Fruit fly (Drosophila melanogaster): Measurements from ENCODE around the gene CG44014.
A peak's percentile ranks its signal among the peaks of the same experiment; 100 is the strongest.

Gene CG44014

dm6 chr3R:15512249-15512648 lies 3.6 kb upstream of the CG44014 start:
- TF ChIP-seq Side (GFP tag; optimal IDR thresholded peaks at IDR 0.05) (no peak), Gug (GFP tag; IDR thresholded peaks at IDR 0.05) (no peak), CrebB (tag; optimal IDR thresholded peaks at IDR 0.05) (no peak), kni (GFP tag; optimal IDR thresholded peaks at IDR 0.05) (peak; percentile 24), CG3163 (GFP tag; optimal IDR thresholded peaks at IDR 0.05) (no peak), CG6689 (GFP tag; IDR thresholded peaks at IDR 0.05) (no peak), CG11696 (GFP tag; IDR thresholded peaks at IDR 0.05) (no peak), chinmo (GFP tag; IDR thresholded peaks at IDR 0.05; ENCODE audit: partially characterized antibody) (0 out of 4 replicates have a peak, but pooled peaks have one; percentile 24), CG11247 (GFP tag; IDR thresholded peaks at IDR 0.05) (no peak), nerfin-1 (tag; optimal IDR thresholded peaks at IDR 0.05) (peak; percentile 44), CG16813 (GFP tag; IDR thresholded peaks at IDR 0.05; ENCODE audit: partially characterized antibody) (no peak), CG6791 (GFP tag; IDR thresholded peaks at IDR 0.05; ENCODE audit: partially characterized antibody) (no peak), grau (tag; optimal IDR thresholded peaks at IDR 0.05) (no peak), CG13287 (GFP tag; IDR thresholded peaks at IDR 0.05; ENCODE audit: partially characterized antibody) (no peak), ase (GFP tag; IDR thresholded peaks at IDR 0.05) (no peak), Pdp1 (GFP tag; optimal IDR thresholded peaks at IDR 0.05) (no peak), pros (GFP tag; optimal IDR thresholded peaks at IDR 0.05) (peak; percentile 92), NC2α (GFP tag; optimal IDR thresholded peaks at IDR 0.05) (no peak), CG3838 (GFP tag; optimal IDR thresholded peaks at IDR 0.05) (no peak), Doc2 (GFP tag; IDR thresholded peaks at IDR 0.05) (no peak), scrt (GFP tag; optimal IDR thresholded peaks at IDR 0.05) (peak; percentile 54), abd-A (tag; optimal IDR thresholded peaks at IDR 0.05) (peak; percentile 57), schlank (tag; optimal IDR thresholded peaks at IDR 0.05) (no peak), Hr51 (GFP tag; optimal IDR thresholded peaks at IDR 0.05) (peak in 1 of 2 experiments; percentile 33), CG31388 (GFP tag; optimal IDR thresholded peaks at IDR 0.05) (no peak), PHDP (tag; optimal IDR thresholded peaks at IDR 0.05) (no peak), sim (GFP tag; IDR thresholded peaks at IDR 0.05) (no peak), pan (optimal IDR thresholded peaks at IDR 0.05) (no peak), pan (GFP tag; optimal IDR thresholded peaks at IDR 0.05 in 1 of 2, IDR thresholded peaks at IDR 0.05 in 1 of 2) (no peak)

DNA sequence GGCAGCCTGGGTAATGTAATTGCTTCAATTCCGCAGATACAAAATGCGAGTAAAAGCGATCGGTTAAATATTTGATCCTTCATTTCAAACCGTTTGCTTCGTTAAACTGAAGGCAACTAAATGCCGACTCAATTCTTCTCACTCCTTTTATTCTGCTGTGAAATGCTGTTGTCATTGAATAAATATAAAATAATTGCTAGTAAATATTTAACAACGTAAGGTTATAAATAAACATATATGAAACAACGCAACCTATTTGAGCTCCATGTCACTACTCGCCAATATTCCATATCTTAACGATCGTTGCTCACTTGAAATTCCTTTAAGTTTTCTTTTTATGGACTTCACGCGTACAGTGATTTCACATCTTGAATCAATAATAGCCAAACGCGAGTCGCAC lies 1.1 kb upstream of the CG44014 start, which contains the start of gene CG44013:
Gene CG44013 (minus strand): TSS at position 101 of the 400 bp plus-strand sequence.
- no peak for TF ChIP-seq CG9817 (tag; optimal IDR thresholded peaks at IDR 0.05)

- TF ChIP-seq exex (tag; optimal IDR thresholded peaks at IDR 0.05) (peak; percentile 44), CG12236 (GFP tag; optimal IDR thresholded peaks at IDR 0.05) (no peak)
These were observed 926 bp downstream of the CG44014 start for dm6 chr3R:15507760-15508159.

DNA sequence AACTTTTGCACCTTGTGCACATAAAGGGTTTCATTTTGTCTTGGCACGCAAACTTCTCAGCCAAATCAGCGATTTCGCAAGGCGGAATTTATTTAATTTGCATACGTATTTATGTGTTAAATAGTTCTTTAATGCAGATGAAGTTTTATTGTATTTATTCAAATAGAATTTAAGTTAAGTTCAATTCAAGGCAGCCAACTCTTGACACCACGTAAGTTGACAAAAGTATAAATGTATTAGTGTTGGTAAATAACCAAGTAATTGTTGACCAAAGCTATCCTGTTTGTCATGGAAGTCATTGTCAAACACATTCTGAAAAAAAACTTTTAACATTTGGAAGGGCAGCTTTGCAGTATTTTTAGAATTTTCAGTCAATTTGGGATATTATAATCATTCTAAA lies 14.4 kb downstream of the CG44014 start, which contains the start of gene maca:
Gene maca (plus strand): TSS at position 301 of the 400 bp plus-strand sequence.
- no peak for TF ChIP-seq inv (GFP tag; IDR thresholded peaks at IDR 0.05; ENCODE audit: partially characterized antibody)
- no peak for TF ChIP-seq CG1529 (GFP tag; optimal IDR thresholded peaks at IDR 0.05)
- no peak for TF ChIP-seq z (GFP tag; IDR thresholded peaks at IDR 0.05)
- no peak for TF ChIP-seq CG12659 (GFP tag; optimal IDR thresholded peaks at IDR 0.05)
- no peak for TF ChIP-seq PHDP (tag; optimal IDR thresholded peaks at IDR 0.05)
- no peak for TF ChIP-seq wor (GFP tag; IDR thresholded peaks at IDR 0.05)
- TF ChIP-seq btn (GFP tag; optimal IDR thresholded peaks at IDR 0.05), result no peak
- no peak for TF ChIP-seq CG12155 (GFP tag; optimal IDR thresholded peaks at IDR 0.05)
- no peak for TF ChIP-seq CG15479 (GFP tag; optimal IDR thresholded peaks at IDR 0.05)
- TF ChIP-seq slp2 (GFP tag; optimal IDR thresholded peaks at IDR 0.05), result no peak
- no peak for TF ChIP-seq Xbp1 (GFP tag; optimal IDR thresholded peaks at IDR 0.05)
- no peak for TF ChIP-seq ewg (GFP tag; optimal IDR thresholded peaks at IDR 0.05)

All from whole organism, embryonic.